Worm (Caenorhabditis elegans): ENCODE measurements around the gene R10E4.3.

R10E4.3 gene

DNA sequence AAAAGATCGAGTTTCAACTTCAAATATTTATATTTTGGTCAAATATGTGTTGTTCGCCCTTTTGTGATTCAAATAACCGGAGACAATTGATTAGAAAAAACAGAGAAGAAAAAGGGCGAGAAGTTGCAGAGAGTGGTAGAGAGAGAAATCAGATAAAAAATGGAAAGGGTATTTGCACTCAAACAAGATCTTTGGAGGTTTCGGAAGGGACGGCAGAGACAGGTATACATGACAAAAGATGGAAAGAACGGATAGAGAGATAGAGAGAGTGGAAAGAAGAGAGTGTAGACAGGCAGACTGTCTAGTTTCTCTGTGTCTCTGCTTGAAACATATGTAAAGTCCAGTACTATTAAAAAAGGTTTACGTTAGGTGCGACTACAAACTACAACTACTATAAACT, 51.1 kb downstream of the R10E4.3 start (continued):
- TF ChIP-seq nhr-47 (tag; optimal IDR thresholded peaks at IDR 0.05): peak; percentile 14
- TF ChIP-seq mep-1 (tag; optimal IDR thresholded peaks at IDR 0.05): peak; percentile 29
- no peak for TF ChIP-seq nhr-28 (tag; optimal IDR thresholded peaks at IDR 0.05)
- TF ChIP-seq Y116A8C.19 (tag; optimal IDR thresholded peaks at IDR 0.05; ENCODE audit: borderline replicate concordance): no peak
- no peak for TF ChIP-seq elt-2 (tag; optimal IDR thresholded peaks at IDR 0.05)
- peak in 1 of 2 experiments; percentile 45 for TF ChIP-seq lsy-2 (tag; optimal IDR thresholded peaks at IDR 0.05)
- TF ChIP-seq blmp-1 (tag; optimal IDR thresholded peaks at IDR 0.05): peak; percentile 92
- no peak for TF ChIP-seq isw-1 (GFP tag; IDR thresholded peaks at IDR 0.05)
- TF ChIP-seq nhr-71 (tag; optimal IDR thresholded peaks at IDR 0.05): peak; percentile 63
- peak in 1 of 2 experiments; percentile 45 for TF ChIP-seq lin-35 (GFP tag; optimal IDR thresholded peaks at IDR 0.05)
- TF ChIP-seq elt-3 (tag; optimal IDR thresholded peaks at IDR 0.05): peak in 2 of 6 experiments; percentile 12 to 30
- TF ChIP-seq C16A3.4 (tag; optimal IDR thresholded peaks at IDR 0.05): peak; percentile 31
- TF ChIP-seq lin-13 (GFP tag; optimal IDR thresholded peaks at IDR 0.05): peak; percentile 95
